Worm (Caenorhabditis elegans) whole organism, young adult: Measurements from ENCODE around the gene T03G6.3.

Experiments used
- B0035.1 ChIP-seq: sonication (generic microtip); optimal IDR thresholded peaks from 2 replicates; lab custom pipeline; 2016; ENCODE audit warnings: missing genetic modification characterization, mild to moderate bottlenecking, missing compliant biosample characterization, missing genotype, missing genetic modification reagents
- B0261.1 ChIP-seq: sonication (generic microtip); optimal IDR thresholded peaks from 2 replicates; lab custom pipeline; 2016; ENCODE audit warnings: mild to moderate bottlenecking, missing genetic modification characterization, moderate library complexity, missing compliant biosample characterization
- B0336.3 ChIP-seq: fragments of 200-800 bp; sonication (Bioruptor generic); IDR thresholded peaks from 2 replicates; pipeline ENCODE4 v1.3.6; 2022; ENCODE audit warnings: missing genetic modification characterization, missing compliant biosample characterization
- F23B12.7 ChIP-seq: sonication (generic microtip); optimal IDR thresholded peaks from 2 replicates; lab custom pipeline; 2017; ENCODE audit warnings: missing genetic modification characterization, mild to moderate bottlenecking, missing compliant biosample characterization, antibody characterized with exemption, moderate library complexity; ENCODE audit not compliant: insufficient read depth
- F33H1.4 ChIP-seq: fragments of 200-800 bp; sonication (Bioruptor generic); IDR thresholded peaks from 2 replicates; pipeline ENCODE4 v1.3.6; 2022; ENCODE audit warnings: missing genetic modification reagents, missing genetic modification characterization, missing compliant biosample characterization
- F57A8.1 ChIP-seq: fragments of 200-800 bp; sonication (Bioruptor generic); optimal IDR thresholded peaks from 2 replicates; lab custom pipeline; 2018; ENCODE audit warnings: mild to moderate bottlenecking, missing genetic modification characterization, moderate library complexity, missing compliant biosample characterization
- F57C9.4 ChIP-seq: sonication (generic microtip); optimal IDR thresholded peaks from 2 replicates; lab custom pipeline; 2017; ENCODE audit warnings: mild to moderate bottlenecking, missing genetic modification characterization, missing compliant biosample characterization
- K11D2.4 ChIP-seq: fragments of 200-800 bp; sonication (Bioruptor generic); IDR thresholded peaks from 2 replicates; pipeline ENCODE4 v1.3.6; 2022; ENCODE audit warnings: missing genetic modification reagents, missing genetic modification characterization, missing compliant biosample characterization
- T07F8.4 ChIP-seq: sonication (generic microtip); optimal IDR thresholded peaks from 2 replicates; lab custom pipeline; 2016; ENCODE audit warnings: mild to moderate bottlenecking, missing genetic modification characterization, moderate library complexity, missing compliant biosample characterization
- Y53G8AR.9 ChIP-seq: fragments of 200-800 bp; sonication (Bioruptor generic); conservative IDR thresholded peaks from 2 replicates; pipeline ENCODE4 v1.3.6; 2022; ENCODE audit warnings: missing genetic modification reagents, missing genetic modification characterization, missing compliant biosample characterization
- Y67H2A.10 ChIP-seq: fragments of 200-800 bp; sonication (Bioruptor generic); conservative IDR thresholded peaks from 2 replicates; pipeline ENCODE4 v1.3.6; 2022; ENCODE audit warnings: missing genetic modification reagents, missing genetic modification characterization, missing compliant biosample characterization
- Y95B8A.8 ChIP-seq: fragments of 200-800 bp; sonication (Bioruptor generic); IDR thresholded peaks from 2 replicates; pipeline ENCODE4 v1.3.6; 2022; ENCODE audit warnings: missing genetic modification reagents, missing genetic modification characterization, missing compliant biosample characterization
- akir-1 ChIP-seq: fragments of 200-800 bp; sonication (Bioruptor generic); optimal IDR thresholded peaks from 2 replicates; lab custom pipeline; 2018; ENCODE audit warnings: mild to moderate bottlenecking, missing genetic modification characterization, moderate library complexity, missing compliant biosample characterization
- aptf-2 ChIP-seq: fragments of 200-800 bp; sonication (Bioruptor generic); conservative IDR thresholded peaks from 2 replicates; pipeline ENCODE4 v1.3.6; 2022; ENCODE audit warnings: missing genetic modification reagents, missing genetic modification characterization, missing compliant biosample characterization
- aptf-3 ChIP-seq: fragments of 200-800 bp; sonication (Bioruptor generic); IDR thresholded peaks from 2 replicates; pipeline ENCODE4 v1.3.6; 2022; ENCODE audit warnings: missing genetic modification characterization, missing compliant biosample characterization
- athp-1 ChIP-seq: sonication (generic microtip); optimal IDR thresholded peaks from 2 replicates; lab custom pipeline; 2017; ENCODE audit warnings: mild to moderate bottlenecking, missing genetic modification characterization, missing compliant biosample characterization
- bed-1 ChIP-seq: fragments of 200-800 bp; sonication (Bioruptor generic); IDR thresholded peaks from 2 replicates; pipeline ENCODE4 v1.3.6; 2022; ENCODE audit warnings: missing genetic modification reagents, missing genetic modification characterization, missing compliant biosample characterization
- ccch-3 ChIP-seq: fragments of 200-800 bp; sonication (Bioruptor generic); optimal IDR thresholded peaks from 2 replicates; lab custom pipeline; 2018; ENCODE audit warnings: mild to moderate bottlenecking, missing genetic modification characterization, missing compliant biosample characterization
- ceh-40 ChIP-seq: fragments of 200-800 bp; sonication (Bioruptor generic); IDR thresholded peaks from 2 replicates; pipeline ENCODE4 v1.3.6; 2022; ENCODE audit warnings: missing genetic modification characterization, missing compliant biosample characterization
- ceh-91 ChIP-seq: fragments of 200-800 bp; sonication (Bioruptor generic); IDR thresholded peaks from 2 replicates; pipeline ENCODE4 v1.3.6; 2022; ENCODE audit warnings: missing genetic modification reagents, missing genetic modification characterization, missing compliant biosample characterization
- die-1 ChIP-seq: sonication (generic microtip); optimal IDR thresholded peaks from 2 replicates; lab custom pipeline; 2016; ENCODE audit warnings: missing genotype, mild to moderate bottlenecking, missing genetic modification characterization, missing compliant biosample characterization
- egl-18 ChIP-seq: fragments of 200-800 bp; sonication (Bioruptor generic); IDR thresholded peaks from 2 replicates; pipeline ENCODE4 v1.3.6; 2022; ENCODE audit warnings: missing genetic modification reagents, missing genetic modification characterization, missing compliant biosample characterization
- ekl-4 ChIP-seq: fragments of 200-800 bp; sonication (Bioruptor generic); IDR thresholded peaks from 2 replicates; pipeline ENCODE4 v1.3.6; 2022; ENCODE audit warnings: missing genetic modification reagents, missing genetic modification characterization, missing compliant biosample characterization
- ets-4 ChIP-seq: fragments of 200-800 bp; sonication (Bioruptor generic); optimal IDR thresholded peaks from 2 replicates; lab custom pipeline; 2018; ENCODE audit warnings: mild to moderate bottlenecking, missing genetic modification characterization, missing compliant biosample characterization
- fkh-3 ChIP-seq: sonication (generic microtip); optimal IDR thresholded peaks from 2 replicates; lab custom pipeline; 2016; ENCODE audit warnings: mild to moderate bottlenecking, missing genetic modification characterization, missing compliant biosample characterization
- him-1 ChIP-seq: sonication (generic microtip); optimal IDR thresholded peaks from 2 replicates; lab custom pipeline; 2016; ENCODE audit warnings: missing genotype, missing genetic modification reagents, missing genetic modification characterization, missing compliant biosample characterization
- hlh-12 ChIP-seq: sonication (generic microtip); optimal IDR thresholded peaks from 2 replicates; lab custom pipeline; 2016; ENCODE audit warnings: missing genetic modification characterization, missing compliant biosample characterization
- hlh-26 ChIP-seq: fragments of 200-800 bp; sonication (Bioruptor generic); conservative IDR thresholded peaks from 2 replicates; pipeline ENCODE4 v1.3.6; 2022; ENCODE audit warnings: missing genetic modification reagents, missing genetic modification characterization, missing compliant biosample characterization
- lag-1 ChIP-seq: fragments of 200-800 bp; sonication (Bioruptor generic); IDR thresholded peaks from 2 replicates; pipeline ENCODE4 v1.3.6; 2022; ENCODE audit warnings: missing genetic modification reagents, missing genetic modification characterization, missing compliant biosample characterization
- let-526 ChIP-seq: fragments of 200-800 bp; sonication (Bioruptor generic); IDR thresholded peaks from 2 replicates; pipeline ENCODE4 v1.3.6; 2022; ENCODE audit warnings: missing genetic modification reagents, missing genetic modification characterization, missing compliant biosample characterization
- lin-35 ChIP-seq, 3 experiments: fragments of 150-350 bp in 2 of 3; sonication (generic microtip) in 1 of 3; optimal IDR thresholded peaks; 2 replicates each; lab custom pipeline; 2014 to 2018; ENCODE audit warnings: missing biosample characterization in 3 of 3, missing genetic modification characterization in 3 of 3, missing genetic modification reagents in 3 of 3
- lin-40 ChIP-seq: sonication (generic microtip); optimal IDR thresholded peaks from 2 replicates; lab custom pipeline; 2016; ENCODE audit warnings: missing genetic modification characterization, mild to moderate bottlenecking, missing compliant biosample characterization, missing genotype, missing genetic modification reagents
- madf-10 ChIP-seq: sonication (generic microtip); optimal IDR thresholded peaks from 2 replicates; lab custom pipeline; 2016; ENCODE audit warnings: mild to moderate bottlenecking, missing genetic modification characterization, missing compliant biosample characterization
- madf-8 ChIP-seq: fragments of 200-800 bp; sonication (Bioruptor generic); conservative IDR thresholded peaks from 2 replicates; pipeline ENCODE4 v1.3.6; 2022; ENCODE audit warnings: missing genetic modification reagents, missing genetic modification characterization, missing compliant biosample characterization
- mcd-1 ChIP-seq: fragments of 200-800 bp; sonication (Bioruptor generic); IDR thresholded peaks from 2 replicates; pipeline ENCODE4 v1.3.6; 2022; ENCODE audit warnings: missing genetic modification reagents, missing genetic modification characterization, missing compliant biosample characterization
- mes-4 ChIP-seq: sonication (generic microtip); optimal IDR thresholded peaks from 2 replicates; lab custom pipeline; 2016; ENCODE audit warnings: missing genotype, missing genetic modification characterization, missing compliant biosample characterization
- nfya-1 ChIP-seq: sonication (generic microtip); optimal IDR thresholded peaks from 2 replicates; lab custom pipeline; 2017; ENCODE audit warnings: antibody characterized with exemption, missing compliant biosample characterization, missing genetic modification characterization, borderline replicate concordance; ENCODE audit not compliant: insufficient read depth
- nfyb-1 ChIP-seq: fragments of 200-800 bp; sonication (Bioruptor generic); IDR thresholded peaks from 2 replicates; pipeline ENCODE4 v1.3.6; 2022; ENCODE audit warnings: missing genetic modification reagents, missing genetic modification characterization, missing compliant biosample characterization
- rcor-1 ChIP-seq: fragments of 200-800 bp; sonication (Bioruptor generic); IDR thresholded peaks from 2 replicates; pipeline ENCODE4 v1.3.6; 2022; ENCODE audit warnings: missing genetic modification reagents, missing genetic modification characterization, missing compliant biosample characterization
- sea-2 ChIP-seq: fragments of 200-800 bp; sonication (Bioruptor generic); IDR thresholded peaks from 2 replicates; pipeline ENCODE4 v1.3.6; 2022; ENCODE audit warnings: missing genetic modification characterization, missing compliant biosample characterization
- snpc-1.1 ChIP-seq: sonication (generic microtip); optimal IDR thresholded peaks from 2 replicates; lab custom pipeline; 2017; ENCODE audit warnings: missing genetic modification characterization, mild to moderate bottlenecking, missing compliant biosample characterization, antibody characterized with exemption, moderate library complexity, missing genotype, missing genetic modification reagents; ENCODE audit not compliant: insufficient read depth
- snpc-3.4 ChIP-seq: sonication (generic microtip); optimal IDR thresholded peaks from 2 replicates; lab custom pipeline; 2017; ENCODE audit warnings: missing genetic modification characterization, mild to moderate bottlenecking, missing compliant biosample characterization, antibody characterized with exemption, moderate library complexity, missing genotype, missing genetic modification reagents
- snpc-4 ChIP-seq, 5 experiments: fragments of 150-350 bp in 1 of 5; sonication (generic microtip) in 4 of 5; optimal IDR thresholded peaks; 2 replicates each; lab custom pipeline; 2014 to 2018; ENCODE audit warnings: missing genetic modification characterization in 5 of 5, missing biosample characterization in 3 of 5, antibody characterized with exemption in 2 of 5, mild to moderate bottlenecking in 2 of 5, missing compliant biosample characterization in 2 of 5, missing genotype in 2 of 5, moderate library complexity in 2 of 5, missing genetic modification reagents in 1 of 5
- sptf-2 ChIP-seq: fragments of 200-800 bp; sonication (Bioruptor generic); optimal IDR thresholded peaks from 2 replicates; lab custom pipeline; 2018; ENCODE audit warnings: mild to moderate bottlenecking, missing genetic modification characterization, missing compliant biosample characterization
- tbp1 ChIP-seq: fragments of 200-800 bp; sonication (Bioruptor generic); optimal IDR thresholded peaks from 2 replicates; lab custom pipeline; 2018; ENCODE audit warnings: mild to moderate bottlenecking, missing genetic modification characterization, missing compliant biosample characterization
- zim-3 ChIP-seq: sonication (generic microtip); optimal IDR thresholded peaks from 2 replicates; lab custom pipeline; 2017; ENCODE audit warnings: mild to moderate bottlenecking, missing genetic modification characterization, moderate library complexity, missing compliant biosample characterization
- ztf-18 ChIP-seq: sonication (generic microtip); optimal IDR thresholded peaks from 2 replicates; lab custom pipeline; 2016; ENCODE audit warnings: missing genotype, mild to moderate bottlenecking, missing genetic modification characterization, missing compliant biosample characterization
- ztf-6 ChIP-seq: fragments of 200-800 bp; sonication (Bioruptor generic); IDR thresholded peaks from 2 replicates; pipeline ENCODE4 v1.3.6; 2022; ENCODE audit warnings: missing genetic modification reagents, missing genetic modification characterization, missing compliant biosample characterization

The T03G6.3 gene

ce11 chrX:2598833-2599279, 16.7 kb downstream of the T03G6.3 start (continued):
- no peak for TF ChIP-seq athp-1 (tag; lab: Kevin White, UChicago)
- TF ChIP-seq zim-3 (tag; lab: Kevin White, UChicago): no peak
- TF ChIP-seq aptf-3 (GFP tag; lab: Robert Waterston, UW): no peak
- TF ChIP-seq snpc-1.1 (tag; lab: Kevin White, UChicago): no peak
- TF ChIP-seq ekl-4: no peak
- no peak for TF ChIP-seq akir-1 (GFP tag; lab: Kevin White, UChicago)
- no peak for TF ChIP-seq Y67H2A.10 (GFP tag; lab: Robert Waterston, UW)
- TF ChIP-seq madf-8 (GFP tag; lab: Robert Waterston, UW): no peak
- no peak for TF ChIP-seq F23B12.7 (tag; lab: Kevin White, UChicago)
- TF ChIP-seq mcd-1 (GFP tag; lab: Robert Waterston, UW): peak; percentile 26; the same call in 1 of the 2 replicates
- no peak for TF ChIP-seq mes-4 (tag; lab: Kevin White, UChicago)
- no peak for TF ChIP-seq Y95B8A.8 (GFP tag; lab: Robert Waterston, UW)
- TF ChIP-seq aptf-2 (GFP tag; lab: Robert Waterston, UW): no peak
- TF ChIP-seq ceh-91 (GFP tag; lab: Robert Waterston, UW): no peak
- peak; percentile 35 for TF ChIP-seq madf-10 (tag; lab: Kevin White, UChicago)
- TF ChIP-seq let-526 (GFP tag; lab: Robert Waterston, UW): 0 out of 2 replicates have a peak, but pooled peaks have one; percentile 5
- no peak for TF ChIP-seq ceh-40 (GFP tag; lab: Robert Waterston, UW)
- TF ChIP-seq him-1 (tag; lab: Kevin White, UChicago): no peak
- no peak for TF ChIP-seq lag-1
- TF ChIP-seq K11D2.4: 0 out of 2 replicates have a peak, but pooled peaks have one; percentile 12
- TF ChIP-seq hlh-26 (GFP tag; lab: Robert Waterston, UW): no peak
- TF ChIP-seq T07F8.4 (tag; lab: Kevin White, UChicago): no peak
- no peak for TF ChIP-seq snpc-3.4 (tag; lab: Kevin White, UChicago)
- no peak for TF ChIP-seq snpc-4 (GFP tag; optimal IDR thresholded peaks at IDR 0.05; lab: Kevin White, UChicago)
- peak in 1 of 4 experiments; percentile 25 for TF ChIP-seq snpc-4 (tag; optimal IDR thresholded peaks at IDR 0.05; lab: Kevin White, UChicago)
- no peak for TF ChIP-seq ztf-6
- TF ChIP-seq ztf-18: no peak
- TF ChIP-seq tbp1 (GFP tag; lab: Kevin White, UChicago): no peak
- TF ChIP-seq nfya-1 (tag; lab: Kevin White, UChicago): no peak
- TF ChIP-seq B0261.1: no peak
- no peak for TF ChIP-seq Y53G8AR.9 (GFP tag; lab: Robert Waterston, UW)
- no peak for TF ChIP-seq sptf-2 (GFP tag; lab: Kevin White, UChicago)
- TF ChIP-seq bed-1 (GFP tag; lab: Robert Waterston, UW): no peak
- TF ChIP-seq die-1 (tag; lab: Kevin White, UChicago): no peak
- TF ChIP-seq sea-2 (GFP tag; lab: Robert Waterston, UW): no peak
- TF ChIP-seq lin-35 (GFP tag; optimal IDR thresholded peaks at IDR 0.05; lab: Kevin White, UChicago): peak in 1 of 3 experiments; percentile 5
- no peak for TF ChIP-seq ccch-3 (GFP tag; lab: Kevin White, UChicago)
- TF ChIP-seq lin-40 (tag; lab: Kevin White, UChicago): peak; percentile 58
- no peak for TF ChIP-seq fkh-3 (tag; lab: Kevin White, UChicago)
- TF ChIP-seq hlh-12 (tag; lab: Kevin White, UChicago): no peak
- no peak for TF ChIP-seq B0336.3 (GFP tag; lab: Robert Waterston, UW)
- no peak for TF ChIP-seq rcor-1
- TF ChIP-seq nfyb-1 (GFP tag; lab: Robert Waterston, UW): peak; percentile 67; the same call in 1 of the 2 replicates
- TF ChIP-seq ets-4: no peak
- no peak for TF ChIP-seq egl-18
- no peak for TF ChIP-seq B0035.1
- TF ChIP-seq F33H1.4 (GFP tag; lab: Robert Waterston, UW): no peak
- no peak for TF ChIP-seq F57A8.1 (GFP tag; lab: Kevin White, UChicago)
- TF ChIP-seq F57C9.4 (tag; lab: Kevin White, UChicago): no peak
